Fruit fly (Drosophila melanogaster) whole organism, adult: ENCODE results near the gene CG15888.
A peak's percentile ranks its signal among the peaks of the same experiment; 100 is the strongest.

Source experiments
- CG11617 ChIP-seq: fragments of 200-800 bp; sonication (Bioruptor generic); optimal IDR thresholded peaks from 2 replicates; lab custom pipeline; 2017; ENCODE audit warnings: mild to moderate bottlenecking, missing biosample characterization, missing genetic modification reagents, missing genetic modification characterization
- CG12768 ChIP-seq: fragments of 200-800 bp; sonication (Bioruptor generic); optimal IDR thresholded peaks from 2 replicates; lab custom pipeline; 2017; ENCODE audit warnings: missing biosample characterization, missing genetic modification characterization, mild to moderate bottlenecking, moderate library complexity, missing genetic modification reagents
- CG14711 ChIP-seq: fragments of 200-800 bp; sonication (Bioruptor generic); optimal IDR thresholded peaks from 2 replicates; lab custom pipeline; 2018; ENCODE audit warnings: missing biosample characterization, mild to moderate bottlenecking, missing genetic modification characterization, moderate library complexity
- CG1620 ChIP-seq: fragments of 200-800 bp; sonication (Bioruptor generic); optimal IDR thresholded peaks from 2 replicates; lab custom pipeline; 2016; ENCODE audit warnings: missing biosample characterization, missing genetic modification characterization
- CG33017 ChIP-seq: fragments of 200-800 bp; sonication (Bioruptor generic); optimal IDR thresholded peaks from 2 replicates; lab custom pipeline; 2018; ENCODE audit warnings: missing biosample characterization, mild to moderate bottlenecking, missing genetic modification characterization, moderate library complexity
- CG5204 ChIP-seq: fragments of 200-800 bp; sonication (Bioruptor generic); optimal IDR thresholded peaks from 2 replicates; lab custom pipeline; 2016; ENCODE audit warnings: missing biosample characterization, missing genetic modification characterization
- CG7045 ChIP-seq: fragments of 200-800 bp; sonication (Bioruptor generic); optimal IDR thresholded peaks from 2 replicates; lab custom pipeline; 2017; ENCODE audit warnings: missing biosample characterization, mild to moderate bottlenecking, missing genetic modification characterization
- CG7101 ChIP-seq: fragments of 200-800 bp; sonication (Bioruptor generic); optimal IDR thresholded peaks from 2 replicates; lab custom pipeline; 2018; ENCODE audit warnings: missing biosample characterization, mild to moderate bottlenecking, missing genetic modification characterization, moderate library complexity
- Clk ChIP-seq: fragments of 200-800 bp; sonication (Bioruptor generic); optimal IDR thresholded peaks from 2 replicates; lab custom pipeline; 2017; ENCODE audit warnings: missing biosample characterization, missing genetic modification characterization
- Crg-1 ChIP-seq: fragments of 200-800 bp; sonication (Bioruptor generic); optimal IDR thresholded peaks from 2 replicates; lab custom pipeline; 2016; ENCODE audit warnings: missing biosample characterization, missing genetic modification characterization
- Hr96 ChIP-seq: fragments of 200-800 bp; sonication (Bioruptor generic); optimal IDR thresholded peaks from 2 replicates; lab custom pipeline; 2016; ENCODE audit warnings: missing biosample characterization, missing genetic modification characterization
- Mnt ChIP-seq: fragments of 200-800 bp; sonication (Bioruptor generic); optimal IDR thresholded peaks from 2 replicates; lab custom pipeline; 2016; ENCODE audit warnings: missing biosample characterization, mild to moderate bottlenecking, missing genetic modification characterization
- bab1 ChIP-seq: fragments of 200-800 bp; sonication (Bioruptor generic); optimal IDR thresholded peaks from 3 replicates; lab custom pipeline; 2019; ENCODE audit warnings: missing biosample characterization, mild to moderate bottlenecking, missing genetic modification characterization, moderate library complexity
- cic ChIP-seq: fragments of 200-800 bp; sonication (Bioruptor generic); optimal IDR thresholded peaks from 2 replicates; lab custom pipeline; 2017; ENCODE audit warnings: missing biosample characterization, mild to moderate bottlenecking, missing genetic modification characterization, moderate library complexity
- cnc ChIP-seq, 2 experiments: fragments of >200 bp; optimal IDR thresholded peaks; 2 replicates each; lab custom pipeline; 2017
- kay ChIP-seq: fragments of 200-800 bp; sonication (Bioruptor generic); peaks from one replicate; lab custom pipeline; 2016; ENCODE audit warnings: missing biosample characterization, missing genetic modification characterization, borderline replicate concordance
- ovo ChIP-seq: fragments of 200-800 bp; sonication (Bioruptor generic); optimal IDR thresholded peaks from 2 replicates; lab custom pipeline; 2016; ENCODE audit warnings: missing biosample characterization, missing genetic modification characterization
- pad ChIP-seq: fragments of 200-800 bp; sonication (Bioruptor generic); optimal IDR thresholded peaks from 3 replicates; lab custom pipeline; 2017; ENCODE audit warnings: missing biosample characterization, missing genetic modification characterization, mild to moderate bottlenecking, moderate library complexity, missing genetic modification reagents
- tj ChIP-seq: fragments of 200-800 bp; sonication (Bioruptor generic); optimal IDR thresholded peaks from 3 replicates; lab custom pipeline; 2017; ENCODE audit warnings: missing biosample characterization, mild to moderate bottlenecking, missing genetic modification characterization, moderate library complexity
- toe ChIP-seq: fragments of 200-800 bp; sonication (Bioruptor generic); optimal IDR thresholded peaks from 2 replicates; lab custom pipeline; 2016; ENCODE audit warnings: missing biosample characterization, missing genetic modification characterization

The CG15888 gene

dm6 chr3R:13309133-13309711 is 22.9 kb upstream of the CG15888 start:
- peak; percentile 68 for TF ChIP-seq tj
- no peak for TF ChIP-seq CG7045 (GFP tag; lab: Kevin White, UChicago)
- no peak for TF ChIP-seq CG5204 (GFP tag; lab: Kevin White, UChicago)
- no peak for TF ChIP-seq CG7101 (tag; lab: Kevin White, UChicago)
- no peak for TF ChIP-seq CG14711 (tag; lab: Kevin White, UChicago)
- TF ChIP-seq ovo (GFP tag; lab: Kevin White, UChicago) = no peak
- TF ChIP-seq cnc (optimal IDR thresholded peaks at IDR 0.05; lab: Kevin White, UChicago) = peak; percentile 42 to 66
- TF ChIP-seq pad (GFP tag; lab: Kevin White, UChicago) = no peak
- TF ChIP-seq Clk = no peak
- no peak for TF ChIP-seq CG11617 (GFP tag; lab: Kevin White, UChicago)
- no peak for TF ChIP-seq Hr96 (GFP tag; lab: Kevin White, UChicago)
- TF ChIP-seq cic (GFP tag; lab: Kevin White, UChicago) = no peak
- peak; percentile 54 for TF ChIP-seq bab1 (GFP tag; lab: Kevin White, UChicago)

dm6 chr3R:13306595-13306994 is 20.3 kb upstream of the CG15888 start:
- TF ChIP-seq cic (GFP tag; lab: Kevin White, UChicago) (no peak), CG14711 (tag; lab: Kevin White, UChicago) (no peak), CG12768 (GFP tag; lab: Kevin White, UChicago) (no peak), pad (GFP tag; lab: Kevin White, UChicago) (no peak), tj (no peak), CG5204 (GFP tag; lab: Kevin White, UChicago) (no peak), CG7101 (tag; lab: Kevin White, UChicago) (no peak), bab1 (GFP tag; lab: Kevin White, UChicago) (no peak), toe (GFP tag; lab: Kevin White, UChicago) (no peak), Hr96 (GFP tag; lab: Kevin White, UChicago) (no peak)

DNA sequence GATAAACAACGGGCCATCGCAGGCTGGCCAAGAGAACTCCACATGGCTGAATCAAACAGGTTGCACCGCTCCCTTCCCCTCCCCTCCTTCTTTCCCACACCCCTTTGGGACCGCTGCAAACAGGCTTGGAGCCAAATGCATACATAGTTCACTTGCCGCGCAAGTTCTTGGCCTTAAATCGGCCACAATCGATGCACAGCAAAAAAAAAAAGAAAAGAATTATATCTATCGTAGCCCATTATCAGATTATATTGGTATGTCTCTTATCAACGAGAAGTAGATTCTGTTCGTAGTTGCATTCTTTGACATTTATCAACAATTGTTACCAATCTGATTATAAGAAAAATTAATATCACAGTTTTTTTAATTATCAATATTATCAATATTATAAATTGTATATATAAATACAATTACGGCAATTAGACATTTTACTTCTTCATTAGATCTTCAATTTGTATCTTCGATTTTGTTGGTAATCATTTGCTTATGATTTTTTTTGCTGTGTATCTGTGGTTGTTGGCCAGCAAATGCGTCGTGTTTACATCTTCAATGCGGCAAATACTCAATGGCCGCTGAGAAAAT is 19.1 kb upstream of the CG15888 start:
- TF ChIP-seq Mnt (GFP tag; lab: Kevin White, UChicago) (no peak), Hr96 (GFP tag; lab: Kevin White, UChicago) (no peak), pad (GFP tag; lab: Kevin White, UChicago) (no peak), Crg-1 (GFP tag; lab: Kevin White, UChicago) (no peak), cnc (optimal IDR thresholded peaks at IDR 0.05; lab: Kevin White, UChicago) (no peak), bab1 (GFP tag; lab: Kevin White, UChicago) (no peak), Clk (no peak), CG7101 (tag; lab: Kevin White, UChicago) (no peak), toe (GFP tag; lab: Kevin White, UChicago) (no peak)

DNA sequence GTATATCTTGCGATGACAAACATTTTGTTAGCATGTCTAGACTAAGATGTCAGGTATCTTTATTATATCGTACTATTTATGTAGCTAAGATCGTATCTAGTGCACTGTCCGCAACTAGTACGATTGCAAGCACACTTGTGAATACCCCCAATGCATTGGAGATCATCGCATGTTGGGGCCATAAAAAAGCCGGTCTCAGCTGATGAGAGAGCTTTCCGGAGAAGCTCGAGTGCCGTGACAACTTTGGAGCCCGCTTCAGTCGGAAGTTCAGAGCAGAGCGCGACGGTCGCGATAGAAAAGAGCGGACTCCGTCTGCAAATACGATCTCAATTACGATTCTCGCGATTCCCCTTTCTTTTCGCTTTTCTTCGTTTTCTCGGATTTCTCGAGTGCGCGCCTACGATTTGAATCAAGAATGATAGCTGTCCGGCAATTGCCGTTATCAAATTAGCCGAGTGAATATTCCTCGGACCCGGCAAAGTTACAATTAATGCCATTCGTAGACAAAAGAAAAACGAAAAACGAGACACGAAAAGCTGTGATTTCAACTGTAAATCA is 18.3 kb upstream of the CG15888 start:
- TF ChIP-seq bab1 (GFP tag; lab: Kevin White, UChicago) (peak; percentile 37), cic (GFP tag; lab: Kevin White, UChicago) (no peak), Mnt (GFP tag; lab: Kevin White, UChicago) (no peak), CG33017 (tag; lab: Kevin White, UChicago) (no peak), pad (GFP tag; lab: Kevin White, UChicago) (peak; percentile 88)

dm6 chr3R:13303126-13303525 is 16.8 kb upstream of the CG15888 start, which contains the start of gene CG43208:
CG43208 (plus strand) TSS chr3R:13303426.
- TF ChIP-seq Clk = no peak
- TF ChIP-seq CG33017 (tag; lab: Kevin White, UChicago) = no peak
- TF ChIP-seq cnc (optimal IDR thresholded peaks at IDR 0.05; lab: Kevin White, UChicago) = no peak
- TF ChIP-seq CG14711 (tag; lab: Kevin White, UChicago) = no peak
- TF ChIP-seq Crg-1 (GFP tag; lab: Kevin White, UChicago) = no peak
- TF ChIP-seq CG11617 (GFP tag; lab: Kevin White, UChicago) = no peak
- no peak for TF ChIP-seq cic (GFP tag; lab: Kevin White, UChicago)
- TF ChIP-seq bab1 (GFP tag; lab: Kevin White, UChicago) = no peak
- TF ChIP-seq kay = no peak
- no peak for TF ChIP-seq CG5204 (GFP tag; lab: Kevin White, UChicago)
- no peak for TF ChIP-seq CG7045 (GFP tag; lab: Kevin White, UChicago)
- TF ChIP-seq tj = no peak
- no peak for TF ChIP-seq pad (GFP tag; lab: Kevin White, UChicago)
- TF ChIP-seq CG1620 (GFP tag; lab: Kevin White, UChicago) = no peak
- TF ChIP-seq CG7101 (tag; lab: Kevin White, UChicago) = no peak
- no peak for TF ChIP-seq Mnt (GFP tag; lab: Kevin White, UChicago)

dm6 chr3R:13302348-13302747 is 16.0 kb upstream of the CG15888 start, which contains the start of gene CG32473:
CG32473 (plus strand) TSS chr3R:13302648.
- TF ChIP-seq bab1 (GFP tag; lab: Kevin White, UChicago) = no peak
- no peak for TF ChIP-seq Hr96 (GFP tag; lab: Kevin White, UChicago)
- no peak for TF ChIP-seq CG11617 (GFP tag; lab: Kevin White, UChicago)
- TF ChIP-seq CG5204 (GFP tag; lab: Kevin White, UChicago) = no peak
